Worm (Caenorhabditis elegans) whole organism, midembryonic: ENCODE data around the gene pmp-2.
A peak's percentile ranks its signal among the peaks of the same experiment; 100 is the strongest.

ENCODE experiments used
- T22C8.4 ChIP-seq: fragments of 200-800 bp; sonication (Bioruptor generic); IDR thresholded peaks from 2 replicates; pipeline ENCODE4 v1.3.6; 2022; ENCODE audit warnings: missing genetic modification characterization, missing compliant biosample characterization
- cog-1 ChIP-seq: sonication (generic microtip); optimal IDR thresholded peaks from 2 replicates; lab custom pipeline; 2016; ENCODE audit warnings: missing genetic modification characterization, missing compliant biosample characterization
- flt-1 ChIP-seq: fragments of 200-800 bp; sonication (Bioruptor generic); IDR thresholded peaks from 2 replicates; pipeline ENCODE4 v1.3.6; 2022; ENCODE audit warnings: missing genetic modification characterization, missing compliant biosample characterization
- klf-2 ChIP-seq: fragments of 200-800 bp; sonication (Bioruptor generic); conservative IDR thresholded peaks from 2 replicates; pipeline ENCODE4 v1.3.6; 2022; ENCODE audit warnings: missing genetic modification reagents, missing genetic modification characterization, missing compliant biosample characterization
- med-1 ChIP-seq: sonication (generic microtip); optimal IDR thresholded peaks from 2 replicates; lab custom pipeline; 2017; ENCODE audit warnings: missing genetic modification characterization, mild to moderate bottlenecking, missing compliant biosample characterization, antibody characterized with exemption, missing genetic modification reagents; ENCODE audit not compliant: insufficient read depth
- ref-1 ChIP-seq: fragments of 200-800 bp; sonication (Bioruptor generic); conservative IDR thresholded peaks from 2 replicates; pipeline ENCODE4 v1.3.6; 2022; ENCODE audit warnings: missing genetic modification reagents, missing genetic modification characterization, missing compliant biosample characterization
- tab-1 ChIP-seq: fragments of 200-800 bp; sonication (Bioruptor generic); IDR thresholded peaks from 2 replicates; pipeline ENCODE4 v1.3.6; 2022; ENCODE audit warnings: missing genetic modification characterization, missing compliant biosample characterization
- ztf-23 ChIP-seq: fragments of 200-800 bp; sonication (Bioruptor generic); IDR thresholded peaks from 2 replicates; pipeline ENCODE4 v1.3.6; 2022; ENCODE audit warnings: missing genetic modification reagents, missing genetic modification characterization, missing compliant biosample characterization
- ztf-29 ChIP-seq: fragments of 200-800 bp; sonication (Bioruptor generic); IDR thresholded peaks from 2 replicates; pipeline ENCODE4 v1.3.6; 2022; ENCODE audit warnings: missing genetic modification reagents, missing genetic modification characterization, missing compliant biosample characterization

pmp-2 gene

ce11 chrII:6841102-6841501 is 46.5 kb downstream of the pmp-2 start:
- TF ChIP-seq ztf-23 (GFP tag; lab: Robert Waterston, UW), result no peak
- TF ChIP-seq cog-1 (tag; lab: Kevin White, UChicago), result peak; percentile 15

ce11 chrII:6840663-6841062 is 46.9 kb downstream of the pmp-2 start:
- no peak for TF ChIP-seq ztf-29 (GFP tag; lab: Robert Waterston, UW)
- no peak for TF ChIP-seq med-1 (GFP tag; lab: Kevin White, UChicago)
- TF ChIP-seq ref-1 (GFP tag; lab: Robert Waterston, UW), result no peak
- no peak for TF ChIP-seq klf-2 (GFP tag; lab: Robert Waterston, UW)
- TF ChIP-seq cog-1 (tag; lab: Kevin White, UChicago), result no peak
- TF ChIP-seq tab-1 (GFP tag; lab: Robert Waterston, UW), result no peak
- TF ChIP-seq flt-1 (GFP tag; lab: Robert Waterston, UW), result no peak
- TF ChIP-seq ztf-23 (GFP tag; lab: Robert Waterston, UW), result no peak
- TF ChIP-seq T22C8.4, result no peak

- TF ChIP-seq ref-1 (GFP tag; lab: Robert Waterston, UW), result no peak
- no peak for TF ChIP-seq ztf-29 (GFP tag; lab: Robert Waterston, UW)
- TF ChIP-seq med-1 (GFP tag; lab: Kevin White, UChicago), result no peak
- TF ChIP-seq T22C8.4, result no peak
- no peak for TF ChIP-seq ztf-23 (GFP tag; lab: Robert Waterston, UW)
- no peak for TF ChIP-seq flt-1 (GFP tag; lab: Robert Waterston, UW)
- no peak for TF ChIP-seq tab-1 (GFP tag; lab: Robert Waterston, UW)
- no peak for TF ChIP-seq cog-1 (tag; lab: Kevin White, UChicago)
- TF ChIP-seq klf-2 (GFP tag; lab: Robert Waterston, UW), result no peak
Measured at ce11 chrII:6838977-6839376, 48.6 kb downstream of the pmp-2 start.

ce11 chrII:6838270-6838878 is 49.2 kb downstream of the pmp-2 start:
- TF ChIP-seq ztf-29 (GFP tag; lab: Robert Waterston, UW) (no peak), cog-1 (tag; lab: Kevin White, UChicago) (peak; percentile 13), T22C8.4 (no peak)

ce11 chrII:6836762-6837566 is 50.6 kb downstream of the pmp-2 start:
- TF ChIP-seq ztf-29 (GFP tag; lab: Robert Waterston, UW) (no peak), cog-1 (tag; lab: Kevin White, UChicago) (no peak), ref-1 (GFP tag; lab: Robert Waterston, UW) (no peak)

ce11 chrII:6835972-6836595 is 51.5 kb downstream of the pmp-2 start:
- TF ChIP-seq med-1 (GFP tag; lab: Kevin White, UChicago), result no peak
- TF ChIP-seq tab-1 (GFP tag; lab: Robert Waterston, UW), result no peak
- TF ChIP-seq ref-1 (GFP tag; lab: Robert Waterston, UW), result no peak
- TF ChIP-seq ztf-23 (GFP tag; lab: Robert Waterston, UW), result 0 out of 2 replicates have a peak, but pooled peaks have one; percentile 66
- TF ChIP-seq flt-1 (GFP tag; lab: Robert Waterston, UW), result no peak
- TF ChIP-seq T22C8.4, result no peak
- no peak for TF ChIP-seq ztf-29 (GFP tag; lab: Robert Waterston, UW)
- no peak for TF ChIP-seq klf-2 (GFP tag; lab: Robert Waterston, UW)
- TF ChIP-seq cog-1 (tag; lab: Kevin White, UChicago), result peak; percentile 50

ce11 chrII:6835500-6835899 is 52.1 kb downstream of the pmp-2 start:
- TF ChIP-seq ztf-29 (GFP tag; lab: Robert Waterston, UW), result no peak
- no peak for TF ChIP-seq T22C8.4
- TF ChIP-seq klf-2 (GFP tag; lab: Robert Waterston, UW), result no peak
- no peak for TF ChIP-seq ztf-23 (GFP tag; lab: Robert Waterston, UW)
- no peak for TF ChIP-seq cog-1 (tag; lab: Kevin White, UChicago)
- TF ChIP-seq flt-1 (GFP tag; lab: Robert Waterston, UW), result peak; percentile 35; the same call in 1 of the 2 replicates
- peak; percentile 22 for TF ChIP-seq med-1 (GFP tag; lab: Kevin White, UChicago)
- TF ChIP-seq ref-1 (GFP tag; lab: Robert Waterston, UW), result no peak
- TF ChIP-seq tab-1 (GFP tag; lab: Robert Waterston, UW), result no peak

- TF ChIP-seq ref-1 (GFP tag; lab: Robert Waterston, UW) (no peak), ztf-29 (GFP tag; lab: Robert Waterston, UW) (no peak), med-1 (GFP tag; lab: Kevin White, UChicago) (no peak), flt-1 (GFP tag; lab: Robert Waterston, UW) (peak; percentile 66; the same call in 1 of the 2 replicates), cog-1 (tag; lab: Kevin White, UChicago) (no peak), klf-2 (GFP tag; lab: Robert Waterston, UW) (no peak), ztf-23 (GFP tag; lab: Robert Waterston, UW) (0 out of 2 replicates have a peak, but pooled peaks have one; percentile 29), T22C8.4 (no peak), tab-1 (GFP tag; lab: Robert Waterston, UW) (no peak)
Measured at ce11 chrII:6834582-6835058, 53.0 kb downstream of the pmp-2 start, which contains the start of gene egl-27. Gene egl-27 (plus strand): TSS chrII:6835008.
